Fruit fly (Drosophila melanogaster) whole organism: ENCODE measurements around the gene Ugt36A1.

Experiments
- CG8478 ChIP-seq: fragments of >200 bp; optimal IDR thresholded peaks from 2 replicates; lab custom pipeline; 2018; ENCODE audit warnings: inconsistent platforms
- Dll ChIP-seq: fragments of >200 bp; optimal IDR thresholded peaks from 2 replicates; lab custom pipeline; 2017
- psq ChIP-seq: fragments of >200 bp; optimal IDR thresholded peaks from 2 replicates; lab custom pipeline; 2017
- usp ChIP-seq: fragments of >200 bp; optimal IDR thresholded peaks from 2 replicates; lab custom pipeline; 2017; ENCODE audit warnings: missing biosample characterization, missing genetic modification characterization, mixed read lengths

dm6 chr2L:3654956-3655618, 36.2 kb downstream of the Ugt36A1 start:
- TF ChIP-seq CG8478 (lab: Kevin White, UChicago), result no peak
- no peak for TF ChIP-seq Dll (lab: Kevin White, UChicago)
- no peak for TF ChIP-seq psq (lab: Kevin White, UChicago)
- no peak for TF ChIP-seq usp (GFP tag; lab: Kevin White, UChicago)
